Worm (Caenorhabditis elegans) whole organism, L2 larva: ENCODE data around the gene C29E4.11.

Experiments used
- ceh-16 ChIP-seq: fragments of 150-350 bp; optimal IDR thresholded peaks from 2 replicates; lab custom pipeline; 2014; ENCODE audit warnings: missing biosample characterization, missing genetic modification characterization
- ceh-82 ChIP-seq: fragments of 150-350 bp; optimal IDR thresholded peaks from 2 replicates; lab custom pipeline; 2014; ENCODE audit warnings: missing biosample characterization, missing genetic modification characterization
- elt-3 ChIP-seq: sonication (generic microtip); optimal IDR thresholded peaks from 2 replicates; lab custom pipeline; 2017; ENCODE audit warnings: missing biosample characterization, missing genetic modification characterization
- gmeb-1 ChIP-seq: fragments of 150-350 bp; optimal IDR thresholded peaks from 2 replicates; lab custom pipeline; 2014; ENCODE audit warnings: missing biosample characterization, missing genetic modification characterization
- lin-11 ChIP-seq: fragments of 150-350 bp; sonication (generic microtip); optimal IDR thresholded peaks from 2 replicates; lab custom pipeline; 2014; ENCODE audit warnings: missing biosample characterization, missing genetic modification characterization, inconsistent platforms, mixed read lengths
- nhr-12 ChIP-seq: fragments of 150-350 bp; optimal IDR thresholded peaks from 2 replicates; lab custom pipeline; 2014; ENCODE audit warnings: missing biosample characterization, missing genetic modification characterization
- nhr-237 ChIP-seq: fragments of 150-350 bp; optimal IDR thresholded peaks from 2 replicates; lab custom pipeline; 2014; ENCODE audit warnings: missing biosample characterization, missing genetic modification characterization
- nhr-25 ChIP-seq: fragments of 150-350 bp; sonication (generic microtip); optimal IDR thresholded peaks from 3 replicates; lab custom pipeline; 2014; ENCODE audit warnings: missing biosample characterization, missing genetic modification characterization
- unc-39 ChIP-seq: fragments of 150-350 bp; optimal IDR thresholded peaks from 2 replicates; lab custom pipeline; 2014; ENCODE audit warnings: missing biosample characterization, missing genetic modification characterization
- unc-62 ChIP-seq: fragments of 150-350 bp; optimal IDR thresholded peaks from 2 replicates; lab custom pipeline; 2014; ENCODE audit warnings: missing biosample characterization, missing genetic modification reagents, missing genetic modification characterization

DNA sequence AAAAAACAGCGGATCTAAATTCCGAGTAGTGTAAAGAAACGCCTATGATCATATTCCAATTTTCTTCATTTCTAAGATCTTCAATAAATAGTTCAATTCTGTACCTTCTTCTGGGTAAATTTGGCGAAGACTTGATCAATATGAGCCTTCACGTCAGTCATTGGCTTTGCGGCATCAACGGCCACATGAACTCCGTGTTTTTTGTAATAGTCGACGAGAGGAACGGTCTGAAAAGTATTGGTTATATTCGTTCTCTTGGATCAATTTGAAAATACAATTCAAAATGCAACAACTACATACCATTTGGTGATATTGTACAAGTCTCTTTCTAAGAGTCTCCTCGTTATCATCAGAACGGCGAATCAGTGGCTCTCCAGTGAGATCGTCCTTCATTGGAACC is 7.5 kb downstream of the C29E4.11 start:
- TF ChIP-seq ceh-16 (tag; lab: Kevin White, UChicago) (no peak), unc-62 (no peak), unc-39 (no peak), ceh-82 (tag; lab: Kevin White, UChicago) (no peak), lin-11 (tag; lab: Kevin White, UChicago) (no peak), elt-3 (no peak), nhr-237 (tag; lab: Kevin White, UChicago) (no peak), nhr-12 (tag; lab: Kevin White, UChicago) (no peak), gmeb-1 (tag; lab: Kevin White, UChicago) (no peak), nhr-25 (tag; lab: Kevin White, UChicago) (no peak)
